Worm (Caenorhabditis elegans) whole organism, early embryonic: Measurements from ENCODE around the gene W08E12.7.

Experiments
- ama-1 ChIP-seq: fragments of 150-350 bp; optimal IDR thresholded peaks from 2 replicates; lab custom pipeline; 2014
- hmbx-1 ChIP-seq: sonication (generic microtip); optimal IDR thresholded peaks from 2 replicates; lab custom pipeline; 2016; ENCODE audit warnings: mild to moderate bottlenecking, missing genetic modification characterization, missing compliant biosample characterization

DNA sequence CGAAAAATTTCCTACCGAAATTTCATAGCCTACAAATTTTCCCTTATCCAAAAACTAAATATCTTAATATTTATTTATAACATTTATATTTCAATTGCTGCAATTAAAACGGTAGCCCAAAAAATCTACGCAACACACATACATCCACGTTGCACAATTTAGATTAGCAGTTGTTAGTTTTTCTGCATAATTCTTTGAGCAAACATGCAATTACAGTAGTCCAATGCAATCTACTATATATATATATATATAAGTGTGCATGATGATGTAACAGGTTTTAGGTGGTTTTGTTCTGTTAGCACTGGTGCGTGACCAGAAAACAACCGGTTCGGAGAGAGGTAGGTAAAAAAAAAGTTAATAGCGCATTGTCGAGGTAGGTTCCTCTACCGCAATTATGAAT, 23.6 kb upstream of the W08E12.7 start:
- no peak for TF ChIP-seq ama-1 (lab: Kevin White, UChicago)
- no peak for TF ChIP-seq hmbx-1
